Fruit fly (Drosophila melanogaster) whole organism, wandering third instar larva: Measurements from ENCODE around the gene Gbeta5.

Experiments
- CG9705 ChIP-seq: fragments of 200-800 bp; sonication (Bioruptor generic); optimal IDR thresholded peaks from 2 replicates; lab custom pipeline; 2018; ENCODE audit warnings: missing biosample characterization, mild to moderate bottlenecking, missing genetic modification characterization
- Jra ChIP-seq: sonication (Bioruptor generic); optimal IDR thresholded peaks from 2 replicates; lab custom pipeline; 2016; ENCODE audit warnings: missing biosample characterization, missing genetic modification characterization
- Sp1 ChIP-seq: fragments of 200-800 bp; sonication (Bioruptor generic); optimal IDR thresholded peaks from 3 replicates; lab custom pipeline; 2019; ENCODE audit warnings: missing biosample characterization, mild to moderate bottlenecking, missing genetic modification characterization, moderate library complexity
- h ChIP-seq: fragments of 200-800 bp; sonication (Bioruptor generic); optimal IDR thresholded peaks from 3 replicates; lab custom pipeline; 2016; ENCODE audit warnings: missing biosample characterization, mild to moderate bottlenecking, missing genetic modification characterization
- jim ChIP-seq: fragments of 175-275, 200-325 bp; sonication (Bioruptor generic); optimal IDR thresholded peaks from 2 replicates; lab custom pipeline; 2016; ENCODE audit warnings: missing biosample characterization, mild to moderate bottlenecking, missing genetic modification characterization
- sage ChIP-seq: fragments of 200-800 bp; sonication (Bioruptor generic); optimal IDR thresholded peaks from 2 replicates; lab custom pipeline; 2016; ENCODE audit warnings: missing biosample characterization, mild to moderate bottlenecking, missing genetic modification characterization
- usp ChIP-seq: fragments of >200 bp; optimal IDR thresholded peaks from 2 replicates; lab custom pipeline; 2017; ENCODE audit warnings: missing biosample characterization, missing genetic modification characterization

dm6 chrX:8125224-8125649 lies 26.8 kb downstream of the Gbeta5 start:
- no peak for TF ChIP-seq Sp1
- no peak for TF ChIP-seq Jra
- TF ChIP-seq usp = no peak
- TF ChIP-seq jim (GFP tag; lab: Kevin White, UChicago) = no peak
- TF ChIP-seq h (GFP tag; lab: Kevin White, UChicago) = no peak
- no peak for TF ChIP-seq CG9705 (GFP tag; lab: Kevin White, UChicago)
- TF ChIP-seq sage (GFP tag; lab: Kevin White, UChicago) = no peak
